Fruit fly (Drosophila melanogaster): ENCODE results near the gene Pdh.

Gene Pdh

DNA sequence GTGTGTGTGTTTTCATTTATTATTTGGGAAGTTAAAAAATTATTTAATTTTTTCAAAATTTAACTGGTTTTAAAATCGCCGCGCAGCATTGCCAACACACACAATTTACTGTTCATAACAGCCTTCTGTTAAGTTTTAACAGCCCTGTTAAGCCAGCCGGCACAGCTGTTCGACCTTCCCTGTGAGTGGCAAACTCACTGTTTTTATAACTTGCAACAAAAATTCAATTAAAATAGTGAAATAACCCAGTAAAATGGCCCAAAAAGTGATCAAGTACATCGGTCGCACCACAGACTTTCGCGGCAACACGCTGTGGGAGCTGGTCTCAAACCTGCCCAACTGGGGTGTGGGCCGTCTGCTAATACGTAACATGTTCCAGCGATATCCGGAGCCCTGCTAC lies 6.2 kb downstream of the Pdh start, which contains the start of gene mRpS34:
Gene mRpS34, plus strand, starts transcription at position 161 of the 400 bp plus-strand sequence.
- TF ChIP-seq pan (optimal IDR thresholded peaks at IDR 0.05) (no peak), dsf (GFP tag; optimal IDR thresholded peaks at IDR 0.05; ENCODE audit: borderline replicate concordance) (no peak), lola (GFP tag; optimal IDR thresholded peaks at IDR 0.05) (no peak), Rel (GFP tag; optimal IDR thresholded peaks at IDR 0.05) (no peak), Rel (tag; optimal IDR thresholded peaks at IDR 0.05) (no peak), woc (GFP tag; optimal IDR thresholded peaks at IDR 0.05) (no peak), OdsH (GFP tag; optimal IDR thresholded peaks at IDR 0.05) (no peak), CG9705 (GFP tag; optimal IDR thresholded peaks at IDR 0.05) (no peak), Mio (GFP tag; optimal IDR thresholded peaks at IDR 0.05) (no peak), Dfd (GFP tag; optimal IDR thresholded peaks at IDR 0.05) (no peak), brk (GFP tag; optimal IDR thresholded peaks at IDR 0.05) (no peak), jim (GFP tag; optimal IDR thresholded peaks at IDR 0.05) (no peak), Abd-B (GFP tag; optimal IDR thresholded peaks at IDR 0.05) (no peak), Sp1 (GFP tag; optimal IDR thresholded peaks at IDR 0.05) (no peak), br (GFP tag; optimal IDR thresholded peaks at IDR 0.05) (no peak), Myc (optimal IDR thresholded peaks at IDR 0.05) (no peak)

DNA sequence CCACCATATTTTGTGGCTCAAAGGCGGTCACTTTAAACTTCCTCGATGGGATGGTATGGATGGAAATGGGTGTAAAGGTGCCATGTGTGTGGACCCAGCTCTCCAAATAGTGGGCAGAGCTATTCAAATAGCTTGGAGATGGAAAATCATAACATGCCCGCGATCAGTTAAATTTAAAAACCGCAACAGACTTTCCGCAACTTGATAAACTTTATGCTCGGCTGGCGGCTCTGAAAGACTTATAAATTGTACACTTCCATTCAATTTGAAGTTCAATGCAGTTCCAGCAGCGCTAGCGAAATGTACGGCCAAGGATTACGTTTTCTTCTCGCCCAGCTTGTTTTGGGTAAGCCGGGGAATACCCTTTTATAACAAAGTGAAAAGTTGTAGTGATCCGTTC lies 8.1 kb downstream of the Pdh start, which contains the start of gene CG33257:
Gene CG33257, plus strand, starts transcription at position 301 of the 400 bp plus-strand sequence.
- TF ChIP-seq ey (GFP tag; optimal IDR thresholded peaks at IDR 0.05) (no peak), Abd-B (GFP tag; optimal IDR thresholded peaks at IDR 0.05) (no peak), Hr78 (GFP tag; optimal IDR thresholded peaks at IDR 0.05) (no peak), N (GFP tag; optimal IDR thresholded peaks at IDR 0.05) (no peak), dl (GFP tag; optimal IDR thresholded peaks at IDR 0.05; ENCODE audit: insufficient read depth in 1 of 2, partially characterized antibody in 2 of 2) (no peak), usp (GFP tag; optimal IDR thresholded peaks at IDR 0.05) (no peak), GATAd (GFP tag; optimal IDR thresholded peaks at IDR 0.05) (no peak), dmrt93B (GFP tag; optimal IDR thresholded peaks at IDR 0.05) (no peak), fru (GFP tag; optimal IDR thresholded peaks at IDR 0.05) (no peak), tai (GFP tag; optimal IDR thresholded peaks at IDR 0.05) (no peak), Jra (GFP tag; optimal IDR thresholded peaks at IDR 0.05) (no peak), Hr83 (GFP tag; optimal IDR thresholded peaks at IDR 0.05; ENCODE audit: poor library complexity, severe bottlenecking) (no peak), Dfd (GFP tag; optimal IDR thresholded peaks at IDR 0.05) (no peak), OdsH (GFP tag; optimal IDR thresholded peaks at IDR 0.05) (no peak), Sp1 (GFP tag; optimal IDR thresholded peaks at IDR 0.05) (no peak)

DNA sequence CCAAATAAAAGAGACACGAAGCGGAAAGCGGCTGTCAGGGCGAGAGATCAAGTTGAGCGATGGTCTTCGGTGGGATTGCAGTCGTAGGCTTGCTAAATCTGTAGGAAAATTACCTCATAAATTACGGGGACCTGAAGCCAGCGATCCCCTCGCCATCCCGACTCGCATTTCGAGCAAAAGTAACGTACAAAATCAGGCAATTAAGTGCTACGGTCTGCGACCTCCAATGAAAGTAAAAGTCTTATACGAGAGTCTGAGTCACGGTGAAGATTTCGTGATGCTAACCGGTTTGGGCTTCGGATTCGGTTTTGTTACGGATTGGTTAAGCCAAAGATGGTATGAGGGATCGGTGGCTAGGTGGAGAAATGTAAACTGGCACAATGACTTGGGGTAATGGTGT lies 14.2 kb downstream of the Pdh start:
- TF ChIP-seq fru (GFP tag; optimal IDR thresholded peaks at IDR 0.05), result no peak

DNA sequence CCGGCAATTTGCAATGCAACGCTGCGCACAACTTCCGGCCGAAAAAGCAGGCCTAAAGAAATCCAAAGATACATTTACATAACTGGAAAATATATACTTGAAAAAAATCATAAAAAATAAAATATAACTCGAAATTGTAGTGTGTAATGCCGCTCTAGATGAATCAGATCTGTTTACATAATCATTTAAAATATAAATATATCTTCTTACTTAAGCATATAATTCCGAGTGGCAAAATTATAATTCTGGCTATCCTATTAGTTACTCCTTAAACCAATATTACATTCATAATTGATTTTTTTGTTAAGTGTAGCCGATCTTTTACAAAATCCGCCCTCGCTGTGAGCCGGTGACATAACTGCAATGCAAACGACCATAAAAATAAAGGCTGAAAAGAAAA lies 14.6 kb downstream of the Pdh start:
- no peak for TF ChIP-seq h (GFP tag; optimal IDR thresholded peaks at IDR 0.05)
- TF ChIP-seq pan (optimal IDR thresholded peaks at IDR 0.05), result no peak
- TF ChIP-seq tai (GFP tag; optimal IDR thresholded peaks at IDR 0.05), result no peak
- no peak for TF ChIP-seq Rel (GFP tag; optimal IDR thresholded peaks at IDR 0.05)
- TF ChIP-seq Rel (tag; optimal IDR thresholded peaks at IDR 0.05), result no peak
- no peak for TF ChIP-seq Myc (optimal IDR thresholded peaks at IDR 0.05)
- no peak for TF ChIP-seq brk (GFP tag; optimal IDR thresholded peaks at IDR 0.05)
- no peak for TF ChIP-seq sage (GFP tag; optimal IDR thresholded peaks at IDR 0.05)
- TF ChIP-seq dmrt93B (GFP tag; optimal IDR thresholded peaks at IDR 0.05), result no peak
- no peak for TF ChIP-seq Hr78 (GFP tag; optimal IDR thresholded peaks at IDR 0.05)

DNA sequence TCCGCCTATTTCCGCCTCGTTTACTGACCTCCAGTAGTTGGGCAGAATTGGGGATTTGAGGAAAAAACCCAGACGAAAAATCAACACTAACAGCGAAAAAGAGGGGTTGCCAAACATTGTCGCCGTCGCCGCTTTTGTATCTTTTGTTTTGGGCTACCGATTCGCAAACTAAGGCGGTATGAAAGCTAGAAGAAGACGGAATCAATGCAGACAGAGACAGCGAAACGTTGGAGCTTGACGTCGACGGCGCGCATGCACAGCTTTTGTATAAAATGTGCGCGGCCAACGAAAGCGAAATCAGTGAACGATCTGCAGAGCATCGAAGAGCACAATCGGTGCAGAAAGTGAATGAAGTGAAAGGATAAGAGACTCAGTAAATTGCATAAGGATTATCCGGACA lies 15.4 kb downstream of the Pdh start, which contains the start of gene CG4998:
Gene CG4998, plus strand, starts transcription at position 301 of the 400 bp plus-strand sequence.
- no peak for TF ChIP-seq woc (GFP tag; optimal IDR thresholded peaks at IDR 0.05)
- no peak for TF ChIP-seq rgr (GFP tag; optimal IDR thresholded peaks at IDR 0.05)
- no peak for TF ChIP-seq Dif (GFP tag; optimal IDR thresholded peaks at IDR 0.05; ENCODE audit: partially characterized antibody)
- no peak for TF ChIP-seq dl (GFP tag; optimal IDR thresholded peaks at IDR 0.05; ENCODE audit: insufficient read depth in 1 of 2, partially characterized antibody in 2 of 2)
- TF ChIP-seq h (GFP tag; optimal IDR thresholded peaks at IDR 0.05), result no peak
- no peak for TF ChIP-seq dmrt93B (GFP tag; optimal IDR thresholded peaks at IDR 0.05)
- no peak for TF ChIP-seq Myc (optimal IDR thresholded peaks at IDR 0.05)
- no peak for TF ChIP-seq Mio (GFP tag; optimal IDR thresholded peaks at IDR 0.05)
- TF ChIP-seq br (GFP tag; optimal IDR thresholded peaks at IDR 0.05), result no peak
- TF ChIP-seq Hnf4 (GFP tag; optimal IDR thresholded peaks at IDR 0.05), result no peak
- no peak for TF ChIP-seq Jra (GFP tag; optimal IDR thresholded peaks at IDR 0.05)
- no peak for TF ChIP-seq jim (GFP tag; optimal IDR thresholded peaks at IDR 0.05)
- no peak for TF ChIP-seq ey (GFP tag; optimal IDR thresholded peaks at IDR 0.05)
- no peak for TF ChIP-seq CrebA (GFP tag; optimal IDR thresholded peaks at IDR 0.05; ENCODE audit: borderline replicate concordance)

All from whole organism, wandering third instar larva.